Worm (Caenorhabditis elegans): Measurements from ENCODE around the gene rpn-2.

Gene rpn-2

ce11 chrIII:6173020-6173597, 25.9 kb upstream of the rpn-2 start, which contains the start of the genes abcf-3 and F42A10.5 (continued):
- TF ChIP-seq F49E8.2 (tag; optimal IDR thresholded peaks at IDR 0.05; ENCODE audit: borderline replicate concordance) (no peak), duxl-1 (tag; optimal IDR thresholded peaks at IDR 0.05; ENCODE audit: poor library complexity) (peak; percentile 5), daf-16 (GFP tag; optimal IDR thresholded peaks at IDR 0.05) (no peak), daf-16 (tag; optimal IDR thresholded peaks at IDR 0.05) (peak; percentile 22), daf-8 (GFP tag; IDR thresholded peaks at IDR 0.05) (no peak), php-3 (GFP tag; IDR thresholded peaks at IDR 0.05) (no peak), F10B5.3 (tag; optimal IDR thresholded peaks at IDR 0.05) (no peak), ZK337.2 (GFP tag; IDR thresholded peaks at IDR 0.05) (no peak), unc-62 (GFP tag; optimal IDR thresholded peaks at IDR 0.05 in 1 of 2) (peak in 1 of 2 experiments; percentile 80), unc-62 (tag; optimal IDR thresholded peaks at IDR 0.05) (no peak), spr-3 (GFP tag; optimal IDR thresholded peaks at IDR 0.05) (no peak), hlh-11 (tag; optimal IDR thresholded peaks at IDR 0.05) (peak; percentile 56), lin-38 (GFP tag; IDR thresholded peaks at IDR 0.05) (no peak; the same call in 1 of the 2 replicates), ama-1 (optimal IDR thresholded peaks at IDR 0.05) (no peak), dpl-1 (GFP tag; optimal IDR thresholded peaks at IDR 0.05) (peak; percentile 74), aha-1 (tag) (no peak), ctbp-1 (GFP tag; IDR thresholded peaks at IDR 0.05) (no peak), nhr-76 (tag; optimal IDR thresholded peaks at IDR 0.05) (no peak), nhr-237 (tag; optimal IDR thresholded peaks at IDR 0.05) (no peak), set-16 (GFP tag; IDR thresholded peaks at IDR 0.05) (no peak), Y5F2A.4 (GFP tag; optimal IDR thresholded peaks at IDR 0.05) (no peak), madf-5 (GFP tag; IDR thresholded peaks at IDR 0.05) (no peak), zfp-3 (GFP tag; conservative IDR thresholded peaks at IDR 0.05) (no peak), ceh-32 (tag; optimal IDR thresholded peaks at IDR 0.05; ENCODE audit: poor library complexity) (no peak), spr-1 (tag; optimal IDR thresholded peaks at IDR 0.05) (no peak), egl-27 (tag; optimal IDR thresholded peaks at IDR 0.05) (no peak), ceh-20 (GFP tag; IDR thresholded peaks at IDR 0.05) (no peak), zag-1 (tag; optimal IDR thresholded peaks at IDR 0.05) (no peak), nhr-42 (GFP tag; IDR thresholded peaks at IDR 0.05) (no peak), nhr-11 (tag; optimal IDR thresholded peaks at IDR 0.05) (peak; percentile 60), lir-3 (tag; optimal IDR thresholded peaks at IDR 0.05) (no peak), F44E2.7 (GFP tag; IDR thresholded peaks at IDR 0.05) (no peak), nhr-102 (tag; optimal IDR thresholded peaks at IDR 0.05) (peak; percentile 15), mdt-29 (GFP tag; IDR thresholded peaks at IDR 0.05) (no peak), pha-4 (GFP tag; IDR thresholded peaks at IDR 0.05) (no peak), pha-4 (tag; optimal IDR thresholded peaks at IDR 0.05) (peak; percentile 30), fos-1 (tag; optimal IDR thresholded peaks at IDR 0.05) (no peak), dmd-6 (GFP tag; IDR thresholded peaks at IDR 0.05) (peak; percentile 53), arid-1 (GFP tag; conservative IDR thresholded peaks at IDR 0.05) (no peak), nhr-41 (GFP tag; IDR thresholded peaks at IDR 0.05) (no peak), T26A8.4 (GFP tag; IDR thresholded peaks at IDR 0.05) (peak; percentile 29; the same call in 1 of the 2 replicates), ceh-28 (tag; optimal IDR thresholded peaks at IDR 0.05) (no peak), zfp-2 (tag; optimal IDR thresholded peaks at IDR 0.05) (no peak), mep-1 (tag; optimal IDR thresholded peaks at IDR 0.05) (peak; percentile 71), vab-7 (GFP tag; IDR thresholded peaks at IDR 0.05) (no peak), zip-2 (tag; optimal IDR thresholded peaks at IDR 0.05) (no peak), lin-29 (GFP tag; IDR thresholded peaks at IDR 0.05) (no peak), nhr-10 (tag; optimal IDR thresholded peaks at IDR 0.05) (no peak), nhr-77 (tag; optimal IDR thresholded peaks at IDR 0.05) (peak; percentile 72), dmd-8 (GFP tag; IDR thresholded peaks at IDR 0.05) (no peak), Y48G9A.11 (GFP tag; IDR thresholded peaks at IDR 0.05) (no peak), daf-19 (GFP tag; conservative IDR thresholded peaks at IDR 0.05) (no peak), hmg-1.1 (GFP tag; IDR thresholded peaks at IDR 0.05) (0 out of 2 replicates have a peak, but pooled peaks have one; percentile 29)

Data from whole organism, L4 larva.